Fruit fly (Drosophila melanogaster) whole organism, embryonic: ENCODE data around the gene CG15283.

Experiments used
- Ada2b ChIP-seq: fragments of 200-800 bp; sonication (Bioruptor generic); IDR thresholded peaks from 2 replicates; pipeline ENCODE4 v1.3.6; 2022; ENCODE audit warnings: missing biosample characterization, missing genetic modification characterization
- CG10979 ChIP-seq: fragments of 200-800 bp; sonication (Bioruptor generic); optimal IDR thresholded peaks from 2 replicates; lab custom pipeline; 2018; ENCODE audit warnings: missing biosample characterization, mild to moderate bottlenecking, missing genetic modification characterization, moderate library complexity
- CG11085 ChIP-seq: fragments of 200-800 bp; sonication (Bioruptor generic); IDR thresholded peaks from 2 replicates; pipeline ENCODE4 v1.3.6; 2022; ENCODE audit warnings: missing biosample characterization, missing genetic modification characterization
- CG11247 ChIP-seq: fragments of 200-800 bp; sonication (Bioruptor generic); IDR thresholded peaks from 2 replicates; pipeline ENCODE4 v1.3.6; 2022; ENCODE audit warnings: missing biosample characterization, missing genetic modification characterization
- CG12391 ChIP-seq: fragments of 200-800 bp; sonication (Bioruptor generic); optimal IDR thresholded peaks from 3 replicates; lab custom pipeline; 2018; ENCODE audit warnings: missing biosample characterization, mild to moderate bottlenecking, missing genetic modification characterization, moderate library complexity
- CG13894 ChIP-seq: fragments of 200-800 bp; sonication (Bioruptor generic); optimal IDR thresholded peaks from 3 replicates; lab custom pipeline; 2018; ENCODE audit warnings: missing biosample characterization, mild to moderate bottlenecking, missing genetic modification characterization, moderate library complexity
- CG14050 ChIP-seq: fragments of 200-800 bp; sonication (Bioruptor generic); IDR thresholded peaks from 3 replicates; pipeline ENCODE4 v1.3.6; 2022; ENCODE audit warnings: missing biosample characterization, missing genetic modification characterization
- CG15479 ChIP-seq: fragments of 200-800 bp; sonication (Bioruptor generic); optimal IDR thresholded peaks from 3 replicates; lab custom pipeline; 2019; ENCODE audit warnings: missing biosample characterization, mild to moderate bottlenecking, missing genetic modification characterization, moderate library complexity
- CG18476 ChIP-seq: fragments of 200-800 bp; sonication (Bioruptor generic); optimal IDR thresholded peaks from 2 replicates; lab custom pipeline; 2016; ENCODE audit warnings: missing biosample characterization, mild to moderate bottlenecking, missing genetic modification characterization
- CG31388 ChIP-seq: fragments of 200-800 bp; sonication (Bioruptor generic); optimal IDR thresholded peaks from 2 replicates; lab custom pipeline; 2016; ENCODE audit warnings: missing biosample characterization, missing genetic modification characterization
- CG5953 ChIP-seq: fragments of 200-800 bp; sonication (Bioruptor generic); IDR thresholded peaks from 2 replicates; pipeline ENCODE4 v1.3.6; 2022; ENCODE audit warnings: missing biosample characterization, missing genetic modification characterization
- CG6254 ChIP-seq: fragments of 200-800 bp; sonication (Bioruptor generic); optimal IDR thresholded peaks from 3 replicates; lab custom pipeline; 2017; ENCODE audit warnings: mild to moderate bottlenecking, missing biosample characterization, missing genetic modification reagents, missing genetic modification characterization
- CG7271 ChIP-seq: fragments of 200-800 bp; sonication (Bioruptor generic); optimal IDR thresholded peaks from 2 replicates; lab custom pipeline; 2018; ENCODE audit warnings: missing biosample characterization, mild to moderate bottlenecking, missing genetic modification characterization, moderate library complexity
- CG8089 ChIP-seq: fragments of 200-800 bp; sonication (Bioruptor generic); optimal IDR thresholded peaks from 3 replicates; lab custom pipeline; 2016; ENCODE audit warnings: missing biosample characterization, missing genetic modification characterization
- CTCF ChIP-seq: fragments of 200-800 bp; sonication (Bioruptor generic); optimal IDR thresholded peaks from 2 replicates; lab custom pipeline; 2017; ENCODE audit warnings: missing biosample characterization, mild to moderate bottlenecking, missing genetic modification characterization, moderate library complexity
- D ChIP-seq, 2 experiments: fragments of 200-800 bp in 1 of 2; fragments of >200 bp in 1 of 2; sonication (Bioruptor generic) in 1 of 2; optimal IDR thresholded peaks; 2 replicates in 1 of 2; 3 replicates in 1 of 2; lab custom pipeline; 2017; ENCODE audit warnings: mild to moderate bottlenecking in 1 of 2, missing biosample characterization in 1 of 2, missing genetic modification characterization in 1 of 2, missing genetic modification reagents in 1 of 2
- Deaf1 ChIP-seq: fragments of 200-800 bp; optimal IDR thresholded peaks from 3 replicates; lab custom pipeline; 2019; ENCODE audit warnings: missing biosample characterization, mild to moderate bottlenecking, missing genetic modification characterization, moderate library complexity
- Dll ChIP-seq: fragments of 200-800 bp; sonication (Bioruptor generic); IDR thresholded peaks from 4 replicates; pipeline ENCODE4 v1.3.6; 2022; ENCODE audit warnings: missing biosample characterization, missing genetic modification characterization; ENCODE audit not compliant: partially characterized antibody
- Ets65A ChIP-seq: fragments of 200-800 bp; sonication (Bioruptor generic); peaks from one replicate; lab custom pipeline; 2016; ENCODE audit warnings: missing biosample characterization, missing genetic modification characterization
- HLH3B ChIP-seq: fragments of 200-800 bp; sonication (Bioruptor generic); IDR thresholded peaks from 2 replicates; pipeline ENCODE4 v1.3.6; 2022; ENCODE audit warnings: missing biosample characterization, missing genetic modification characterization
- Hey ChIP-seq: fragments of 200-800 bp; sonication (Bioruptor generic); optimal IDR thresholded peaks from 3 replicates; lab custom pipeline; 2018; ENCODE audit warnings: missing biosample characterization, mild to moderate bottlenecking, missing genetic modification characterization
- Hr51 ChIP-seq, 2 experiments: fragments of 200-800 bp; sonication (Bioruptor generic); optimal IDR thresholded peaks; 2 replicates in 1 of 2; 3 replicates in 1 of 2; lab custom pipeline; 2016 to 2018; ENCODE audit warnings: missing biosample characterization in 2 of 2, missing genetic modification characterization in 2 of 2, mild to moderate bottlenecking in 1 of 2, moderate library complexity in 1 of 2
- Kr ChIP-seq: fragments of 200-800 bp; sonication (Bioruptor generic); optimal IDR thresholded peaks from 2 replicates; lab custom pipeline; 2017; ENCODE audit warnings: missing biosample characterization, mild to moderate bottlenecking, missing genetic modification characterization
- abd-A ChIP-seq: fragments of 200-800 bp; sonication (Bioruptor generic); optimal IDR thresholded peaks from 3 replicates; lab custom pipeline; 2019; ENCODE audit warnings: missing biosample characterization, mild to moderate bottlenecking, missing genetic modification characterization, moderate library complexity
- ac ChIP-seq: fragments of 200-800 bp; sonication (Bioruptor generic); optimal IDR thresholded peaks from 3 replicates; lab custom pipeline; 2017; ENCODE audit warnings: missing biosample characterization, mild to moderate bottlenecking, missing genetic modification characterization
- bsh ChIP-seq, 2 experiments: fragments of 200-800 bp; sonication (Bioruptor generic); optimal IDR thresholded peaks; 2 replicates each; lab custom pipeline; 2017 to 2018; ENCODE audit warnings: mild to moderate bottlenecking in 2 of 2, missing biosample characterization in 2 of 2, missing genetic modification characterization in 2 of 2, moderate library complexity in 1 of 2
- cad ChIP-seq: fragments of >200 bp; optimal IDR thresholded peaks from 2 replicates; lab custom pipeline; 2017; ENCODE audit warnings: missing biosample characterization, missing genetic modification characterization
- dati ChIP-seq: fragments of 200-800 bp; sonication (Bioruptor generic); IDR thresholded peaks from 2 replicates; pipeline ENCODE4 v1.3.6; 2022; ENCODE audit warnings: missing biosample characterization, missing genetic modification characterization
- en ChIP-seq: fragments of 200-800 bp; sonication (Bioruptor generic); optimal IDR thresholded peaks from 2 replicates; lab custom pipeline; 2016; ENCODE audit warnings: missing biosample characterization, missing genetic modification characterization
- fru ChIP-seq: fragments of >200 bp; optimal IDR thresholded peaks from 2 replicates; lab custom pipeline; 2017
- grn ChIP-seq: fragments of 200-800 bp; sonication (Bioruptor generic); optimal IDR thresholded peaks from 3 replicates; lab custom pipeline; 2017; ENCODE audit warnings: missing biosample characterization, missing genetic modification characterization
- hth ChIP-seq: fragments of >200 bp; optimal IDR thresholded peaks from 2 replicates; lab custom pipeline; 2017; ENCODE audit warnings: inconsistent platforms
- jumu ChIP-seq: fragments of 200-800 bp; sonication (Bioruptor generic); optimal IDR thresholded peaks from 3 replicates; lab custom pipeline; 2016; ENCODE audit warnings: missing biosample characterization, missing genetic modification characterization
- nerfin-1 ChIP-seq: fragments of 200-800 bp; sonication (Bioruptor generic); optimal IDR thresholded peaks from 3 replicates; lab custom pipeline; 2019; ENCODE audit warnings: missing biosample characterization, mild to moderate bottlenecking, missing genetic modification characterization, moderate library complexity
- odd ChIP-seq: fragments of 200-800 bp; sonication (Bioruptor generic); optimal IDR thresholded peaks from 2 replicates; lab custom pipeline; 2017; ENCODE audit warnings: missing biosample characterization, mild to moderate bottlenecking, missing genetic modification characterization
- p53 ChIP-seq: fragments of 200-800 bp; sonication (Bioruptor generic); optimal IDR thresholded peaks from 2 replicates; lab custom pipeline; 2016; ENCODE audit warnings: missing biosample characterization, missing genetic modification characterization
- prd ChIP-seq, 3 experiments: fragments of >200 bp in 2 of 3; fragments of 200-800 bp in 1 of 3; sonication (Bioruptor generic) in 1 of 3; optimal IDR thresholded peaks in 2 of 3; IDR thresholded peaks in 1 of 3; 2 replicates in 2 of 3; 3 replicates in 1 of 3; pipeline versions ENCODE4 v1.3.6 to Lab custom; 2017 to 2022; ENCODE audit warnings: missing biosample characterization in 1 of 3, missing genetic modification characterization in 1 of 3
- pros ChIP-seq: fragments of 200-800 bp; sonication (Bioruptor generic); optimal IDR thresholded peaks from 3 replicates; lab custom pipeline; 2019; ENCODE audit warnings: missing biosample characterization, mild to moderate bottlenecking, missing genetic modification characterization, moderate library complexity
- sc ChIP-seq, 3 experiments: fragments of >200 bp in 2 of 3; fragments of 200-800 bp in 1 of 3; sonication (Bioruptor generic) in 1 of 3; optimal IDR thresholded peaks; 2 replicates in 2 of 3; 3 replicates in 1 of 3; lab custom pipeline; 2017; ENCODE audit warnings: mild to moderate bottlenecking in 1 of 3, missing biosample characterization in 1 of 3, missing genetic modification characterization in 1 of 3, missing genetic modification reagents in 1 of 3
- sens ChIP-seq: fragments of 200-800 bp; sonication (Bioruptor generic); peaks from one replicate; lab custom pipeline; 2016; ENCODE audit warnings: missing biosample characterization, missing genetic modification characterization
- sr ChIP-seq: fragments of 200-800 bp; sonication (Bioruptor generic); IDR thresholded peaks from 3 replicates; pipeline ENCODE4 v1.3.6; 2022; ENCODE audit warnings: missing biosample characterization, missing genetic modification characterization
- stc ChIP-seq: fragments of 200-800 bp; sonication (Bioruptor generic); IDR thresholded peaks from 2 replicates; pipeline ENCODE4 v1.3.6; 2022; ENCODE audit warnings: missing biosample characterization, missing genetic modification characterization
- ttk ChIP-seq: fragments of 200-800 bp; sonication (Bioruptor generic); IDR thresholded peaks from 2 replicates; pipeline ENCODE4 v2.1.2; 2022; ENCODE audit warnings: missing biosample characterization, missing genetic modification characterization
- twi ChIP-seq: fragments of 200-800 bp; optimal IDR thresholded peaks from 2 replicates; lab custom pipeline; 2019; ENCODE audit warnings: missing biosample characterization, mild to moderate bottlenecking, missing genetic modification characterization, moderate library complexity
- tx ChIP-seq: fragments of 200-800 bp; sonication (Bioruptor generic); optimal IDR thresholded peaks from 2 replicates; lab custom pipeline; 2016; ENCODE audit warnings: missing biosample characterization, missing genetic modification characterization
- wdn ChIP-seq: fragments of 200-800 bp; sonication (Bioruptor generic); IDR thresholded peaks from 2 replicates; pipeline ENCODE4 v1.3.6; 2022; ENCODE audit warnings: missing biosample characterization, missing genetic modification characterization
- z ChIP-seq: fragments of 200-800 bp; sonication (Bioruptor generic); IDR thresholded peaks from 3 replicates; pipeline ENCODE4 v1.3.6; 2022; ENCODE audit warnings: missing biosample characterization, missing genetic modification characterization
- zen ChIP-seq: fragments of 200-800 bp; sonication (Bioruptor generic); optimal IDR thresholded peaks from 3 replicates; lab custom pipeline; 2018; ENCODE audit warnings: missing biosample characterization, mild to moderate bottlenecking, missing genetic modification characterization, moderate library complexity

CG15283 gene

dm6 chr2L:14447558-14447957, 3.2 kb downstream of the CG15283 start (continued):
- TF ChIP-seq CG13894 (tag; lab: Kevin White, UChicago) (peak; percentile 65), bsh (GFP tag; optimal IDR thresholded peaks at IDR 0.05; lab: Kevin White, UChicago) (no peak), jumu (GFP tag; lab: Kevin White, UChicago) (no peak), CG14050 (GFP tag; lab: Robert Waterston, UW) (no peak), dati (no peak), CG12391 (no peak), en (GFP tag; lab: Kevin White, UChicago) (no peak), Dll (GFP tag; lab: Robert Waterston, UW) (no peak), sc (optimal IDR thresholded peaks at IDR 0.05; lab: Kevin White, UChicago) (no peak), sc (GFP tag; optimal IDR thresholded peaks at IDR 0.05; lab: Kevin White, UChicago) (no peak), Hey (tag; lab: Kevin White, UChicago) (peak; percentile 26), CG11085 (no peak), ac (no peak), odd (GFP tag; lab: Kevin White, UChicago) (no peak), twi (tag; lab: Kevin White, UChicago) (peak; percentile 87), HLH3B (GFP tag; lab: Robert Waterston, UW) (no peak), CG5953 (GFP tag; lab: Robert Waterston, UW) (no peak), sr (no peak), Ada2b (GFP tag; lab: Robert Waterston, UW) (no peak), p53 (GFP tag; lab: Kevin White, UChicago) (no peak), CG10979 (tag; lab: Kevin White, UChicago) (no peak), CG8089 (GFP tag; lab: Kevin White, UChicago) (no peak), ttk (GFP tag; lab: Robert Waterston, UW) (no peak), CTCF (no peak), CG11247 (GFP tag; lab: Robert Waterston, UW) (no peak), Kr (GFP tag; lab: Kevin White, UChicago) (peak; percentile 29), fru (no peak), tx (GFP tag; lab: Kevin White, UChicago) (no peak), zen (tag; lab: Kevin White, UChicago) (peak; percentile 75), wdn (GFP tag; lab: Robert Waterston, UW) (peak; percentile 20; the same call in 1 of the 2 replicates), z (GFP tag; lab: Robert Waterston, UW) (0 out of 3 replicates have a peak, but pooled peaks have one; percentile 15), prd (optimal IDR thresholded peaks at IDR 0.05; lab: Kevin White, UChicago) (no peak), prd (GFP tag; IDR thresholded peaks at IDR 0.05; lab: Robert Waterston, UW) (peak; percentile 72; the same call in 1 of the 3 replicates), cad (GFP tag; lab: Kevin White, UChicago) (no peak)

dm6 chr2L:14445588-14446484, 4.9 kb downstream of the CG15283 start:
- no peak for TF ChIP-seq Hr51 (GFP tag; optimal IDR thresholded peaks at IDR 0.05; lab: Kevin White, UChicago)
- peak; percentile 17 for TF ChIP-seq abd-A (tag; lab: Kevin White, UChicago)
- peak; percentile 88 for TF ChIP-seq hth
- TF ChIP-seq Kr (GFP tag; lab: Kevin White, UChicago) = peak; percentile 49
- TF ChIP-seq nerfin-1 (tag; lab: Kevin White, UChicago) = peak; percentile 46
- TF ChIP-seq Ets65A (GFP tag; lab: Kevin White, UChicago) = peak; percentile 72
- TF ChIP-seq zen (tag; lab: Kevin White, UChicago) = peak; percentile 98
- peak; percentile 88 for TF ChIP-seq twi (tag; lab: Kevin White, UChicago)
- TF ChIP-seq CG7271 (tag; lab: Kevin White, UChicago) = peak; percentile 84
- no peak for TF ChIP-seq CG31388 (GFP tag; lab: Kevin White, UChicago)
- TF ChIP-seq CG18476 (GFP tag; lab: Kevin White, UChicago) = no peak
- peak; percentile 58 for TF ChIP-seq pros
- no peak for TF ChIP-seq stc (GFP tag; lab: Robert Waterston, UW)
- no peak for TF ChIP-seq prd (optimal IDR thresholded peaks at IDR 0.05; lab: Kevin White, UChicago)
- peak; percentile 60; the same call in 1 of the 3 replicates for TF ChIP-seq prd (GFP tag; IDR thresholded peaks at IDR 0.05; lab: Robert Waterston, UW)
- peak; percentile 35 for TF ChIP-seq Deaf1 (tag; lab: Kevin White, UChicago)
- TF ChIP-seq D (optimal IDR thresholded peaks at IDR 0.05; lab: Kevin White, UChicago) = peak; percentile 100
- no peak for TF ChIP-seq D (GFP tag; optimal IDR thresholded peaks at IDR 0.05; lab: Kevin White, UChicago)
- peak; percentile 20 for TF ChIP-seq sens (GFP tag; lab: Kevin White, UChicago)
- peak; percentile 86 for TF ChIP-seq Hey (tag; lab: Kevin White, UChicago)
- TF ChIP-seq CG6254 (GFP tag; lab: Kevin White, UChicago) = no peak
- TF ChIP-seq grn (GFP tag; lab: Kevin White, UChicago) = peak; percentile 4
- peak; percentile 77 for TF ChIP-seq CG15479 (GFP tag; lab: Kevin White, UChicago)
